Fruit fly (Drosophila melanogaster) whole organism, pupa: Measurements from ENCODE around the gene CG12194.

Experiments used
- CG10348 ChIP-seq: fragments of 200-800 bp; sonication (Bioruptor generic); IDR thresholded peaks from 2 replicates; pipeline ENCODE4 v1.3.6; 2022; ENCODE audit warnings: missing biosample characterization, missing genetic modification characterization
- CG12605 ChIP-seq: fragments of 200-800 bp; sonication (Bioruptor generic); IDR thresholded peaks from 2 replicates; pipeline ENCODE4 v1.3.6; 2022; ENCODE audit warnings: missing biosample characterization, missing genetic modification characterization
- CG13204 ChIP-seq: fragments of 200-800 bp; sonication (Bioruptor generic); optimal IDR thresholded peaks from 2 replicates; lab custom pipeline; 2018; ENCODE audit warnings: missing biosample characterization, mild to moderate bottlenecking, missing genetic modification characterization, moderate library complexity
- CG14655 ChIP-seq: fragments of 200-800 bp; sonication (Bioruptor generic); optimal IDR thresholded peaks from 3 replicates; lab custom pipeline; 2017; ENCODE audit warnings: mild to moderate bottlenecking, missing biosample characterization, missing genetic modification reagents, missing genetic modification characterization
- CG15710 ChIP-seq: fragments of 200-800 bp; sonication (Bioruptor generic); optimal IDR thresholded peaks from 2 replicates; lab custom pipeline; 2018; ENCODE audit warnings: missing biosample characterization, mild to moderate bottlenecking, missing genetic modification characterization, moderate library complexity
- CG17806 ChIP-seq: fragments of 200-800 bp; sonication (Bioruptor generic); optimal IDR thresholded peaks from 2 replicates; lab custom pipeline; 2018; ENCODE audit warnings: missing biosample characterization, mild to moderate bottlenecking, missing genetic modification characterization, moderate library complexity
- CG32121 ChIP-seq: fragments of 200-800 bp; sonication (Bioruptor generic); IDR thresholded peaks from 2 replicates; pipeline ENCODE4 v1.3.6; 2022; ENCODE audit warnings: missing biosample characterization, missing genetic modification characterization
- CG34367 ChIP-seq: fragments of 200-800 bp; sonication (Bioruptor generic); optimal IDR thresholded peaks from 2 replicates; lab custom pipeline; 2018; ENCODE audit warnings: missing biosample characterization, mild to moderate bottlenecking, missing genetic modification characterization
- CG4496 ChIP-seq: fragments of 200-800 bp; sonication (Bioruptor generic); IDR thresholded peaks from 3 replicates; pipeline ENCODE4 v1.3.6; 2022; ENCODE audit warnings: missing biosample characterization, missing genetic modification characterization
- CG8159 ChIP-seq: fragments of 200-800 bp; sonication (Bioruptor generic); optimal IDR thresholded peaks from 3 replicates; lab custom pipeline; 2018; ENCODE audit warnings: missing biosample characterization, mild to moderate bottlenecking, missing genetic modification characterization, moderate library complexity
- CG8301 ChIP-seq: fragments of 200-800 bp; sonication (Bioruptor generic); optimal IDR thresholded peaks from 2 replicates; lab custom pipeline; 2018; ENCODE audit warnings: missing biosample characterization, mild to moderate bottlenecking, missing genetic modification characterization
- CG9948 ChIP-seq: fragments of 200-800 bp; sonication (Bioruptor generic); optimal IDR thresholded peaks from 2 replicates; lab custom pipeline; 2018; ENCODE audit warnings: missing biosample characterization, mild to moderate bottlenecking, missing genetic modification characterization, moderate library complexity
- D1 ChIP-seq: fragments of 200-800 bp; sonication (Bioruptor generic); optimal IDR thresholded peaks from 2 replicates; lab custom pipeline; 2018; ENCODE audit warnings: missing biosample characterization, mild to moderate bottlenecking, missing genetic modification characterization, moderate library complexity
- EcR ChIP-seq: fragments of 200-800 bp; sonication (Bioruptor generic); optimal IDR thresholded peaks from 3 replicates; lab custom pipeline; 2019; ENCODE audit warnings: missing biosample characterization, missing genetic modification characterization, mild to moderate bottlenecking, moderate library complexity, missing genetic modification reagents
- Ets98B ChIP-seq: fragments of 200-800 bp; sonication (Bioruptor generic); IDR thresholded peaks from 2 replicates; pipeline ENCODE4 v1.3.6; 2022; ENCODE audit warnings: missing biosample characterization, missing genetic modification characterization
- Pif1A ChIP-seq: fragments of 200-800 bp; sonication (Bioruptor generic); optimal IDR thresholded peaks from 3 replicates; lab custom pipeline; 2016; ENCODE audit warnings: missing biosample characterization, missing genetic modification characterization
- Pif1B ChIP-seq: fragments of 200-800 bp; sonication (Bioruptor generic); optimal IDR thresholded peaks from 3 replicates; lab custom pipeline; 2016; ENCODE audit warnings: missing biosample characterization, missing genetic modification characterization
- Snoo ChIP-seq: fragments of 200-800 bp; sonication (Bioruptor generic); optimal IDR thresholded peaks from 3 replicates; lab custom pipeline; 2017; ENCODE audit warnings: missing biosample characterization, mild to moderate bottlenecking, missing genetic modification characterization, inconsistent platforms
- fd96Ca ChIP-seq: fragments of 200-800 bp; sonication (Bioruptor generic); IDR thresholded peaks from 3 replicates; pipeline ENCODE4 v1.3.6; 2022; ENCODE audit warnings: missing biosample characterization, missing genetic modification characterization
- gl ChIP-seq: fragments of 200-800 bp; sonication (Bioruptor generic); optimal IDR thresholded peaks from 2 replicates; lab custom pipeline; 2018; ENCODE audit warnings: missing biosample characterization, mild to moderate bottlenecking, missing genetic modification characterization
- rn ChIP-seq: fragments of 200-800 bp; sonication (Bioruptor generic); IDR thresholded peaks from 2 replicates; pipeline ENCODE4 v1.3.6; 2022; ENCODE audit warnings: missing biosample characterization, missing genetic modification characterization

CG12194 gene

dm6 chr2L:4811491-4812058, 26.6 kb upstream of the CG12194 start:
- peak; percentile 75; the same call in 2 of the 3 replicates for TF ChIP-seq fd96Ca (GFP tag; lab: Robert Waterston, UW)
- peak; percentile 89 for TF ChIP-seq EcR (GFP tag; lab: Kevin White, UChicago)
- TF ChIP-seq CG32121 (GFP tag; lab: Robert Waterston, UW), result peak; percentile 65
- TF ChIP-seq CG10348 (GFP tag; lab: Robert Waterston, UW), result no peak
- peak; percentile 12 for TF ChIP-seq D1 (tag; lab: Kevin White, UChicago)
- peak; percentile 73; the same call in 1 of the 2 replicates for TF ChIP-seq Ets98B (GFP tag; lab: Robert Waterston, UW)
- peak; percentile 30 for TF ChIP-seq CG13204 (GFP tag; lab: Kevin White, UChicago)
- no peak for TF ChIP-seq CG9948 (tag; lab: Kevin White, UChicago)
- TF ChIP-seq CG8301 (tag; lab: Kevin White, UChicago), result no peak
- no peak for TF ChIP-seq CG8159 (tag; lab: Kevin White, UChicago)
- peak; percentile 37 for TF ChIP-seq gl (tag; lab: Kevin White, UChicago)
- TF ChIP-seq CG4496 (GFP tag; lab: Robert Waterston, UW), result peak; percentile 55; the same call in 1 of the 3 replicates
- no peak for TF ChIP-seq CG14655

- TF ChIP-seq CG32121 (GFP tag; lab: Robert Waterston, UW), result no peak
- TF ChIP-seq CG15710 (tag; lab: Kevin White, UChicago), result no peak
- no peak for TF ChIP-seq CG4496 (GFP tag; lab: Robert Waterston, UW)
- no peak for TF ChIP-seq Pif1A (GFP tag; lab: Kevin White, UChicago)
- TF ChIP-seq Pif1B (GFP tag; lab: Kevin White, UChicago), result no peak
- TF ChIP-seq CG12605 (GFP tag; lab: Robert Waterston, UW), result no peak
- no peak for TF ChIP-seq Snoo (tag; lab: Kevin White, UChicago)
- TF ChIP-seq EcR (GFP tag; lab: Kevin White, UChicago), result no peak
- TF ChIP-seq CG17806 (tag; lab: Kevin White, UChicago), result no peak
- TF ChIP-seq fd96Ca (GFP tag; lab: Robert Waterston, UW), result no peak
- TF ChIP-seq Ets98B (GFP tag; lab: Robert Waterston, UW), result no peak
- no peak for TF ChIP-seq CG10348 (GFP tag; lab: Robert Waterston, UW)
- TF ChIP-seq CG34367 (tag; lab: Kevin White, UChicago), result no peak
- no peak for TF ChIP-seq CG8159 (tag; lab: Kevin White, UChicago)
- no peak for TF ChIP-seq D1 (tag; lab: Kevin White, UChicago)
- no peak for TF ChIP-seq CG13204 (GFP tag; lab: Kevin White, UChicago)
- no peak for TF ChIP-seq CG14655
These were observed 25.7 kb upstream of the CG12194 start, which contains the start of gene CG15629 for dm6 chr2L:4812261-4813022. Gene CG15629 (plus strand): TSS chr2L:4813009.

- TF ChIP-seq fd96Ca (GFP tag; lab: Robert Waterston, UW), result 0 out of 3 replicates have a peak, but pooled peaks have one; percentile 9
- no peak for TF ChIP-seq rn (GFP tag; lab: Robert Waterston, UW)
These were observed 25.2 kb upstream of the CG12194 start for dm6 chr2L:4813023-4813339.

dm6 chr2L:4818056-4818455, 20.1 kb upstream of the CG12194 start, which contains the start of gene CG3225:
Gene CG3225 (minus strand): TSS chr2L:4818245.
- no peak for TF ChIP-seq gl (tag; lab: Kevin White, UChicago)
- no peak for TF ChIP-seq CG4496 (GFP tag; lab: Robert Waterston, UW)
- TF ChIP-seq CG17806 (tag; lab: Kevin White, UChicago), result no peak
- TF ChIP-seq Ets98B (GFP tag; lab: Robert Waterston, UW), result no peak
- no peak for TF ChIP-seq rn (GFP tag; lab: Robert Waterston, UW)
- no peak for TF ChIP-seq CG10348 (GFP tag; lab: Robert Waterston, UW)
- TF ChIP-seq CG13204 (GFP tag; lab: Kevin White, UChicago), result no peak
- no peak for TF ChIP-seq CG8159 (tag; lab: Kevin White, UChicago)
- no peak for TF ChIP-seq EcR (GFP tag; lab: Kevin White, UChicago)
- TF ChIP-seq CG34367 (tag; lab: Kevin White, UChicago), result no peak
- no peak for TF ChIP-seq Pif1B (GFP tag; lab: Kevin White, UChicago)
- no peak for TF ChIP-seq D1 (tag; lab: Kevin White, UChicago)
- TF ChIP-seq CG15710 (tag; lab: Kevin White, UChicago), result no peak
- TF ChIP-seq fd96Ca (GFP tag; lab: Robert Waterston, UW), result no peak
- TF ChIP-seq CG14655, result no peak
- TF ChIP-seq CG12605 (GFP tag; lab: Robert Waterston, UW), result no peak

dm6 chr2L:4819995-4820394, 18.2 kb upstream of the CG12194 start:
- peak; percentile 10; the same call in 1 of the 2 replicates for TF ChIP-seq Ets98B (GFP tag; lab: Robert Waterston, UW)
- peak; percentile 4 for TF ChIP-seq CG9948 (tag; lab: Kevin White, UChicago)
- TF ChIP-seq CG4496 (GFP tag; lab: Robert Waterston, UW), result peak; percentile 73
- no peak for TF ChIP-seq Pif1B (GFP tag; lab: Kevin White, UChicago)
- TF ChIP-seq CG15710 (tag; lab: Kevin White, UChicago), result no peak
- TF ChIP-seq CG17806 (tag; lab: Kevin White, UChicago), result peak; percentile 1
- TF ChIP-seq fd96Ca (GFP tag; lab: Robert Waterston, UW), result peak; percentile 53; the same call in 1 of the 3 replicates
